Fruit fly (Drosophila melanogaster) whole organism, pupa: ENCODE measurements around the gene hop.

Experiments used
- CG10348 ChIP-seq: fragments of 200-800 bp; sonication (Bioruptor generic); IDR thresholded peaks from 2 replicates; pipeline ENCODE4 v1.3.6; 2022; ENCODE audit warnings: missing biosample characterization, missing genetic modification characterization
- CG12605 ChIP-seq: fragments of 200-800 bp; sonication (Bioruptor generic); IDR thresholded peaks from 2 replicates; pipeline ENCODE4 v1.3.6; 2022; ENCODE audit warnings: missing biosample characterization, missing genetic modification characterization
- CG13204 ChIP-seq: fragments of 200-800 bp; sonication (Bioruptor generic); optimal IDR thresholded peaks from 2 replicates; lab custom pipeline; 2018; ENCODE audit warnings: missing biosample characterization, mild to moderate bottlenecking, missing genetic modification characterization, moderate library complexity
- CG14655 ChIP-seq: fragments of 200-800 bp; sonication (Bioruptor generic); optimal IDR thresholded peaks from 3 replicates; lab custom pipeline; 2017; ENCODE audit warnings: mild to moderate bottlenecking, missing biosample characterization, missing genetic modification reagents, missing genetic modification characterization
- CG15710 ChIP-seq: fragments of 200-800 bp; sonication (Bioruptor generic); optimal IDR thresholded peaks from 2 replicates; lab custom pipeline; 2018; ENCODE audit warnings: missing biosample characterization, mild to moderate bottlenecking, missing genetic modification characterization, moderate library complexity
- CG17806 ChIP-seq: fragments of 200-800 bp; sonication (Bioruptor generic); optimal IDR thresholded peaks from 2 replicates; lab custom pipeline; 2018; ENCODE audit warnings: missing biosample characterization, mild to moderate bottlenecking, missing genetic modification characterization, moderate library complexity
- CG32121 ChIP-seq: fragments of 200-800 bp; sonication (Bioruptor generic); IDR thresholded peaks from 2 replicates; pipeline ENCODE4 v1.3.6; 2022; ENCODE audit warnings: missing biosample characterization, missing genetic modification characterization
- CG34367 ChIP-seq: fragments of 200-800 bp; sonication (Bioruptor generic); optimal IDR thresholded peaks from 2 replicates; lab custom pipeline; 2018; ENCODE audit warnings: missing biosample characterization, mild to moderate bottlenecking, missing genetic modification characterization
- CG4496 ChIP-seq: fragments of 200-800 bp; sonication (Bioruptor generic); IDR thresholded peaks from 3 replicates; pipeline ENCODE4 v1.3.6; 2022; ENCODE audit warnings: missing biosample characterization, missing genetic modification characterization
- CG8159 ChIP-seq: fragments of 200-800 bp; sonication (Bioruptor generic); optimal IDR thresholded peaks from 3 replicates; lab custom pipeline; 2018; ENCODE audit warnings: missing biosample characterization, mild to moderate bottlenecking, missing genetic modification characterization, moderate library complexity
- CG8301 ChIP-seq: fragments of 200-800 bp; sonication (Bioruptor generic); optimal IDR thresholded peaks from 2 replicates; lab custom pipeline; 2018; ENCODE audit warnings: missing biosample characterization, mild to moderate bottlenecking, missing genetic modification characterization
- CG9948 ChIP-seq: fragments of 200-800 bp; sonication (Bioruptor generic); optimal IDR thresholded peaks from 2 replicates; lab custom pipeline; 2018; ENCODE audit warnings: missing biosample characterization, mild to moderate bottlenecking, missing genetic modification characterization, moderate library complexity
- D1 ChIP-seq: fragments of 200-800 bp; sonication (Bioruptor generic); optimal IDR thresholded peaks from 2 replicates; lab custom pipeline; 2018; ENCODE audit warnings: missing biosample characterization, mild to moderate bottlenecking, missing genetic modification characterization, moderate library complexity
- EcR ChIP-seq: fragments of 200-800 bp; sonication (Bioruptor generic); optimal IDR thresholded peaks from 3 replicates; lab custom pipeline; 2019; ENCODE audit warnings: missing biosample characterization, missing genetic modification characterization, mild to moderate bottlenecking, moderate library complexity, missing genetic modification reagents
- Ets98B ChIP-seq: fragments of 200-800 bp; sonication (Bioruptor generic); IDR thresholded peaks from 2 replicates; pipeline ENCODE4 v1.3.6; 2022; ENCODE audit warnings: missing biosample characterization, missing genetic modification characterization
- Pif1A ChIP-seq: fragments of 200-800 bp; sonication (Bioruptor generic); optimal IDR thresholded peaks from 3 replicates; lab custom pipeline; 2016; ENCODE audit warnings: missing biosample characterization, missing genetic modification characterization
- Pif1B ChIP-seq: fragments of 200-800 bp; sonication (Bioruptor generic); optimal IDR thresholded peaks from 3 replicates; lab custom pipeline; 2016; ENCODE audit warnings: missing biosample characterization, missing genetic modification characterization
- Snoo ChIP-seq: fragments of 200-800 bp; sonication (Bioruptor generic); optimal IDR thresholded peaks from 3 replicates; lab custom pipeline; 2017; ENCODE audit warnings: missing biosample characterization, mild to moderate bottlenecking, missing genetic modification characterization, inconsistent platforms
- fd96Ca ChIP-seq: fragments of 200-800 bp; sonication (Bioruptor generic); IDR thresholded peaks from 3 replicates; pipeline ENCODE4 v1.3.6; 2022; ENCODE audit warnings: missing biosample characterization, missing genetic modification characterization
- gl ChIP-seq: fragments of 200-800 bp; sonication (Bioruptor generic); optimal IDR thresholded peaks from 2 replicates; lab custom pipeline; 2018; ENCODE audit warnings: missing biosample characterization, mild to moderate bottlenecking, missing genetic modification characterization
- rn ChIP-seq: fragments of 200-800 bp; sonication (Bioruptor generic); IDR thresholded peaks from 2 replicates; pipeline ENCODE4 v1.3.6; 2022; ENCODE audit warnings: missing biosample characterization, missing genetic modification characterization

Gene hop

dm6 chrX:11326213-11326731, 41.6 kb downstream of the hop start:
- TF ChIP-seq Pif1B (GFP tag; lab: Kevin White, UChicago) (peak; percentile 67), CG12605 (GFP tag; lab: Robert Waterston, UW) (0 out of 2 replicates have a peak, but pooled peaks have one; percentile 13), CG17806 (peak; percentile 66), CG32121 (GFP tag; lab: Robert Waterston, UW) (peak; percentile 66), CG8159 (peak; percentile 76), rn (GFP tag; lab: Robert Waterston, UW) (peak; percentile 50; the same call in 1 of the 2 replicates), EcR (GFP tag; lab: Kevin White, UChicago) (peak; percentile 96), gl (tag; lab: Kevin White, UChicago) (peak; percentile 39), Ets98B (GFP tag; lab: Robert Waterston, UW) (peak; percentile 56), CG9948 (tag; lab: Kevin White, UChicago) (peak; percentile 70), CG4496 (peak; percentile 79), D1 (tag; lab: Kevin White, UChicago) (no peak), fd96Ca (peak; percentile 76), CG14655 (no peak), CG34367 (tag; lab: Kevin White, UChicago) (peak; percentile 72), CG13204 (no peak), CG8301 (peak; percentile 77), Pif1A (GFP tag; lab: Kevin White, UChicago) (peak; percentile 78), Snoo (tag; lab: Kevin White, UChicago) (peak; percentile 52), CG10348 (GFP tag; lab: Robert Waterston, UW) (no peak), CG15710 (tag; lab: Kevin White, UChicago) (peak; percentile 76)

DNA sequence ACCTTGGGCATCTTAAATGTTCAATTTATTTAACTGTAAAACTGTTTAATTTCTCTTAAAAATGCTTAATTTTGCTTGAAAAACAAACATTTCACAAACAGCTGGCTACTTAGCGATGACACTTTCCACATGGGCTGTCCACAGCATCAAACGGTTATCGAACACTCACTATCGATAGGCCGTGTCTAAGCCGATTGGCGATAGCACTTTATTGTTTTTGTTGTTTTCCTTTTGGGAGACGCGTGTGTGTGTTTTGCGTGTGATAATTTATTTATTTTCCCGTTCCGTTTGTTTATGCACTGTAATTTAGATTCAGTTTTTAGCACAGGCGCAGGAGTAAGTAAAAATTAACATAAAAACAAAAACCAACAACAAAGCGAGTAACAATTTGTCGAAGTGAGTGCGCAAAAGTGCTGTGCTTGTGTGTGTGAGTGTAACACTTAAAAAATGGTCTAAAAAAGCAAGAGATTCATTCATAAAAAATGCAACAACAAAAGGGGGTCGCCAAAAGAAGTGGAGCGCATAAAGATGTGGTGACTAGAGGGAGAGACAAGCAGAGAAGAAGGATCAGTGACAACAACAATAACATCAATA, 42.6 kb downstream of the hop start, which contains the start of gene Gapvd1:
Gapvd1 (plus strand) TSS at position 211 of the 594 bp plus-strand sequence.
- TF ChIP-seq CG15710 (tag; lab: Kevin White, UChicago): no peak
- TF ChIP-seq CG10348 (GFP tag; lab: Robert Waterston, UW): no peak
- TF ChIP-seq fd96Ca: 0 out of 3 replicates have a peak, but pooled peaks have one; percentile 22
- no peak for TF ChIP-seq CG34367 (tag; lab: Kevin White, UChicago)
- 0 out of 3 replicates have a peak, but pooled peaks have one; percentile 9 for TF ChIP-seq CG4496
- TF ChIP-seq CG8159: peak; percentile 1
- no peak for TF ChIP-seq CG12605 (GFP tag; lab: Robert Waterston, UW)
- peak; percentile 39 for TF ChIP-seq Ets98B (GFP tag; lab: Robert Waterston, UW)
- TF ChIP-seq EcR (GFP tag; lab: Kevin White, UChicago): peak; percentile 15
- TF ChIP-seq Pif1A (GFP tag; lab: Kevin White, UChicago): no peak
- TF ChIP-seq CG14655: no peak
- TF ChIP-seq Snoo (tag; lab: Kevin White, UChicago): no peak
- TF ChIP-seq D1 (tag; lab: Kevin White, UChicago): no peak
- TF ChIP-seq CG13204: no peak

- TF ChIP-seq EcR (GFP tag; lab: Kevin White, UChicago) (no peak), CG8159 (no peak), CG32121 (GFP tag; lab: Robert Waterston, UW) (no peak), rn (GFP tag; lab: Robert Waterston, UW) (no peak), CG4496 (no peak), CG9948 (tag; lab: Kevin White, UChicago) (no peak), CG8301 (no peak), CG17806 (no peak), Pif1B (GFP tag; lab: Kevin White, UChicago) (no peak), CG12605 (GFP tag; lab: Robert Waterston, UW) (no peak), CG10348 (GFP tag; lab: Robert Waterston, UW) (no peak), D1 (tag; lab: Kevin White, UChicago) (no peak), CG14655 (no peak), CG15710 (tag; lab: Kevin White, UChicago) (no peak), fd96Ca (no peak)
- TF ChIP-seq, all 21 proteins: peak for 0
These were observed 45.2 kb downstream of the hop start for dm6 chrX:11322659-11323058.

dm6 chrX:11322257-11322656, 45.6 kb downstream of the hop start, which contains the start of gene sisA:
Gene sisA (minus strand): TSS chrX:11322357.
- TF ChIP-seq CG4496: no peak
- no peak for TF ChIP-seq CG8301
- no peak for TF ChIP-seq Pif1B (GFP tag; lab: Kevin White, UChicago)
- no peak for TF ChIP-seq EcR (GFP tag; lab: Kevin White, UChicago)
- no peak for TF ChIP-seq CG10348 (GFP tag; lab: Robert Waterston, UW)
- TF ChIP-seq CG8159: no peak
- no peak for TF ChIP-seq CG15710 (tag; lab: Kevin White, UChicago)
- no peak for TF ChIP-seq Ets98B (GFP tag; lab: Robert Waterston, UW)
- TF ChIP-seq gl (tag; lab: Kevin White, UChicago): no peak
- no peak for TF ChIP-seq CG34367 (tag; lab: Kevin White, UChicago)
- no peak for TF ChIP-seq CG17806
- TF ChIP-seq Pif1A (GFP tag; lab: Kevin White, UChicago): no peak
- no peak for TF ChIP-seq fd96Ca
- TF ChIP-seq CG32121 (GFP tag; lab: Robert Waterston, UW): no peak
- no peak for TF ChIP-seq Snoo (tag; lab: Kevin White, UChicago)
- TF ChIP-seq CG13204: no peak

DNA sequence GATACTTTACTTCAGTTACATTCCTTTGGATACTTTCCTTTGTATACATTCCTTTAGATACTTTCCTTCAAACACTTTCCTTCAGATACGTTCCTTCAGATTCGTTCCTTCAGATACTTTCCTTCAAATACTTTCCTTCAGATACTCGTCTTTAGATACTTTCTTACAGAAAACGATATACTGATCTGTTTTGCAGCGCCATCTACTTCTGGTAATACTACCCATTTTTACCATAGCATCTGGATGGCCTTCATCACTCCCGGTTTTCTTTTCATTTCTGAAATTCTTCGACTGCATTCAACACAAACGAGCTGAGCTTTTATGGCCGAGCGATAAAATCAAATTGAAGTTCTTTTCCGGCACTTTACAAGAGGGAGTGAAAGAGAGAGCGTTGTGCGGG, 48.0 kb downstream of the hop start:
- TF ChIP-seq CG10348 (GFP tag; lab: Robert Waterston, UW) (no peak), CG8159 (no peak), CG17806 (no peak), gl (tag; lab: Kevin White, UChicago) (no peak), CG14655 (no peak)

DNA sequence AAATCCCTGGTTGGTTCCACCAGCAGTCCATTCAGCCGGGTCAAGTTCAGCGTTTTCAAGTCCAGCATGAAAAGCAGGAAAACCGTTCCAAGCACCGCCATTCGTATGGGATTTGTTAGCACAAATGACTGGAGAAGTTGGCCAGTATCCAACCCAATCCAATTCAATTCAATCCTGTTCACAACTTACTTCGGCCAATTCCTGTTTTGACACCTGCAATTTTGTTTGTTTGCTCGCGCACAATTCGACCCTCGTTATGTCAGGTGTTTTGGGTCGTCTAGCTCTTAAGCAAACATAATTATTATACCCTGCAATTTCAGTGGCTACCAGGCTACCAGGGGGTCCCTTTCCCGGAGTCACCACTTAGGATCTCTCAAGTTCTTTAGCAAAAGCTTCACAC, 56.8 kb downstream of the hop start, which contains the start of gene Ir10a:
Ir10a (minus strand) TSS at position 101 of the 400 bp plus-strand sequence.
- TF ChIP-seq Ets98B (GFP tag; lab: Robert Waterston, UW) (no peak), D1 (tag; lab: Kevin White, UChicago) (no peak), CG9948 (tag; lab: Kevin White, UChicago) (no peak), fd96Ca (no peak), CG10348 (GFP tag; lab: Robert Waterston, UW) (no peak), Snoo (tag; lab: Kevin White, UChicago) (no peak), Pif1A (GFP tag; lab: Kevin White, UChicago) (no peak)
